Worm (Caenorhabditis elegans): Measurements from ENCODE around the gene H03A11.2.

DNA sequence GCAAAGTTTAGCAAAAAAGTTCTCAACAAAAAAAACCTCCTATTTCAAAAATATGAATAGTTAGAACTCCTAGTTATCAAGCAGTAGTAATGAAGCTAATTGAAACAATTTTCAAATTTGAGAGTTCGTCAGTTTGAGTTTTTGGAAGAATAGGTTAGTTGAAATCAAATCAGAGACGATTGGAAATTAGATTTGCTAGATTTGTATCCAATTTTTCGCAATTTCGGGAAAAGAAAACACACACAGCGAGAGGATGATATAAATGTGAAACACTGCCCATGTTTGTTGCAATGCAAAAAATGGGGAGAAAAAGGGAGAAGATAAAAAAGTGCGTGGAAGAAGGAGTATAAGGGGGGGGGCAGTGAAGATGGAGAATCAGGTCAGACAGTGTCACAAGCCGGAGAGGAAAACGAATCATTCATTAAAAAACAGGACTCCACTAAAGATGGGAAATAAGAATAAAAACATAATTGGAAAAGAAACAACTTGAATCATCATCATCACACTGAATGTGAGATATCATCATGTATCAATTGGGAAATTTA is 5.2 kb downstream of the H03A11.2 start:
- TF ChIP-seq pha-4 (tag; optimal IDR thresholded peaks at IDR 0.05) (no peak), ztf-11 (tag; optimal IDR thresholded peaks at IDR 0.05) (no peak), unc-39 (tag; optimal IDR thresholded peaks at IDR 0.05) (no peak), elt-1 (tag; optimal IDR thresholded peaks at IDR 0.05; ENCODE audit: borderline replicate concordance, insufficient read depth) (no peak), mls-2 (tag; optimal IDR thresholded peaks at IDR 0.05) (no peak), lin-13 (tag; optimal IDR thresholded peaks at IDR 0.05) (no peak), elt-3 (tag; optimal IDR thresholded peaks at IDR 0.05) (no peak), snpc-4 (tag; optimal IDR thresholded peaks at IDR 0.05) (no peak), nhr-76 (tag; optimal IDR thresholded peaks at IDR 0.05) (no peak)
